Worm (Caenorhabditis elegans) whole organism, young adult: ENCODE data around the gene F23F1.5.

Experiments used
- K11D2.4 ChIP-seq: fragments of 200-800 bp; sonication (Bioruptor generic); IDR thresholded peaks from 2 replicates; pipeline ENCODE4 v1.3.6; 2022; ENCODE audit warnings: missing genetic modification reagents, missing genetic modification characterization, missing compliant biosample characterization
- cebp-2 ChIP-seq: fragments of 200-800 bp; sonication (Bioruptor generic); IDR thresholded peaks from 2 replicates; pipeline ENCODE4 v1.3.6; 2022; ENCODE audit warnings: missing genetic modification characterization, missing compliant biosample characterization
- dpff-1 ChIP-seq: sonication (generic microtip); optimal IDR thresholded peaks from 2 replicates; lab custom pipeline; 2017; ENCODE audit warnings: mild to moderate bottlenecking, missing genetic modification characterization, missing compliant biosample characterization
- ets-4 ChIP-seq: fragments of 200-800 bp; sonication (Bioruptor generic); optimal IDR thresholded peaks from 2 replicates; lab custom pipeline; 2018; ENCODE audit warnings: mild to moderate bottlenecking, missing genetic modification characterization, missing compliant biosample characterization
- snpc-3.4 ChIP-seq: sonication (generic microtip); optimal IDR thresholded peaks from 2 replicates; lab custom pipeline; 2017; ENCODE audit warnings: missing genetic modification characterization, mild to moderate bottlenecking, missing compliant biosample characterization, antibody characterized with exemption, moderate library complexity, missing genotype, missing genetic modification reagents
- snpc-4 ChIP-seq, 5 experiments: fragments of 150-350 bp in 1 of 5; sonication (generic microtip) in 4 of 5; optimal IDR thresholded peaks; 2 replicates each; lab custom pipeline; 2014 to 2018; ENCODE audit warnings: missing genetic modification characterization in 5 of 5, missing biosample characterization in 3 of 5, antibody characterized with exemption in 2 of 5, mild to moderate bottlenecking in 2 of 5, missing compliant biosample characterization in 2 of 5, missing genotype in 2 of 5, moderate library complexity in 2 of 5, missing genetic modification reagents in 1 of 5
- ztf-22 ChIP-seq: fragments of 200-800 bp; sonication (Bioruptor generic); optimal IDR thresholded peaks from 2 replicates; lab custom pipeline; 2018; ENCODE audit warnings: mild to moderate bottlenecking, missing genetic modification characterization, moderate library complexity, missing compliant biosample characterization

ce11 chrII:1334-1898 is 30.0 kb downstream of the F23F1.5 start, which contains the start of gene 2L52.1:
- TF ChIP-seq cebp-2 (GFP tag; lab: Robert Waterston, UW) (no peak), dpff-1 (tag; lab: Kevin White, UChicago) (no peak), ztf-22 (GFP tag; lab: Kevin White, UChicago) (no peak), snpc-3.4 (tag; lab: Kevin White, UChicago) (no peak), ets-4 (GFP tag; lab: Kevin White, UChicago) (no peak), snpc-4 (GFP tag; optimal IDR thresholded peaks at IDR 0.05; lab: Kevin White, UChicago) (no peak), snpc-4 (tag; optimal IDR thresholded peaks at IDR 0.05; lab: Kevin White, UChicago) (no peak), K11D2.4 (GFP tag; lab: Robert Waterston, UW) (no peak)
